Worm (Caenorhabditis elegans): Measurements from ENCODE around the gene unc-18.

unc-18 gene

DNA sequence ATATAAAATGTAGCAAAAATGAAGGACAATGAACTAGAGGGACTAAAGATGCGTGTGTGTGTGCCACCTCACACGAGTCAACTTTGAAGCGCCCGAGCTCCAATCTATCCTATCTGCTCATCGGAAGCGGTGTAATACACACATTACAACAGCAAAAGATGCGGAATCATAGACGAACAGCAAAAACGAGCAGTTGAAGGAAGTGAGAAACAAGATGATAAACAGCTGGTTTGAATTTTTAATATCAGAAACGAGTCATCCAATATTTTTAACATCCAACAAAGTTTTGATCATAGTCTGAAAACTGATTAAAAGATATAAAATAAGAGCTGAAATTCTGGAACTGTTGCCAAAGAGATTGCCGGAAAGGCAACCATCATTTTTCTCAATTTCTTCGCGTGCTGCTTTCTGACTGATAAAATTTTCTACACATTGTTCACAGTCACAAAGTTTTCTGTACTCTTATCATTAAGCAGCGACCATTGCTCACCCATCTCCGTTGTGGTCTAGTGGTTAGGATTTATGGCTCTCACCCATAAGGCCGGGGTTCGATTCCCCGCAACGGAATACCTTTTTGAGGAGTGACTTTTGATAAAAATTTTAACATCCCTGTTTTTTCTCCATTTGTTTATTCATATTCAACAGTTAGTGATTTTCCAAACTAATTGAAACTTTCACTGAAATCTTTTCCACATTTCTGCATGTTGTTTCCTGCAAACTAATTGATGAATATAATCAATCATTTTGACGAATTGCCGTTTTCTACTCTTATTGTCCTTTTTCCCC, 2.0 kb upstream of the unc-18 start, which contains the start of gene stn-2 (continued):
- TF ChIP-seq lir-1 (GFP tag; conservative IDR thresholded peaks at IDR 0.05) = peak; percentile 18; the same call in 1 of the 2 replicates
- TF ChIP-seq attf-6 (GFP tag; IDR thresholded peaks at IDR 0.05) = no peak
- TF ChIP-seq die-1 (tag; optimal IDR thresholded peaks at IDR 0.05) = peak; percentile 80
- TF ChIP-seq ceh-58 (GFP tag; IDR thresholded peaks at IDR 0.05) = no peak
- TF ChIP-seq sdz-38 (tag; optimal IDR thresholded peaks at IDR 0.05) = no peak
- no peak for TF ChIP-seq K11D2.4 (GFP tag; IDR thresholded peaks at IDR 0.05)
- TF ChIP-seq egl-44 (GFP tag; IDR thresholded peaks at IDR 0.05) = 0 out of 2 replicates have a peak, but pooled peaks have one; percentile 12
- TF ChIP-seq rcor-1 (GFP tag; IDR thresholded peaks at IDR 0.05) = no peak
- peak; percentile 42 for TF ChIP-seq mxl-1 (tag; optimal IDR thresholded peaks at IDR 0.05)
- no peak for TF ChIP-seq T26A5.8 (tag; optimal IDR thresholded peaks at IDR 0.05)
- TF ChIP-seq madf-6 (GFP tag; IDR thresholded peaks at IDR 0.05) = no peak
- peak; percentile 64 for TF ChIP-seq hmg-1.2 (GFP tag; IDR thresholded peaks at IDR 0.05)
- TF ChIP-seq ztf-22 (GFP tag; optimal IDR thresholded peaks at IDR 0.05) = no peak
- TF ChIP-seq snpc-1.1 (tag; optimal IDR thresholded peaks at IDR 0.05; ENCODE audit: insufficient read depth) = no peak
- TF ChIP-seq F33H1.4 (GFP tag; IDR thresholded peaks at IDR 0.05) = no peak
- no peak for TF ChIP-seq bed-2 (GFP tag; IDR thresholded peaks at IDR 0.05)
- TF ChIP-seq lin-26 (GFP tag; IDR thresholded peaks at IDR 0.05) = peak; percentile 79
- TF ChIP-seq lsy-27 (tag; optimal IDR thresholded peaks at IDR 0.05; ENCODE audit: borderline replicate concordance, insufficient read depth) = no peak
- no peak for TF ChIP-seq ztf-3 (GFP tag; optimal IDR thresholded peaks at IDR 0.05)
- peak in 1 of 2 experiments; percentile 5 for TF ChIP-seq let-607 (tag; optimal IDR thresholded peaks at IDR 0.05)
- TF ChIP-seq lin-54 (GFP tag; optimal IDR thresholded peaks at IDR 0.05) = no peak
- TF ChIP-seq nfyb-1 (GFP tag; IDR thresholded peaks at IDR 0.05) = peak; percentile 60; the same call in 1 of the 2 replicates
- no peak for TF ChIP-seq Y79H2A.3 (GFP tag; conservative IDR thresholded peaks at IDR 0.05)
- TF ChIP-seq rec-8 (tag; optimal IDR thresholded peaks at IDR 0.05) = peak; percentile 10 to 43
- TF ChIP-seq ztf-26 (tag; optimal IDR thresholded peaks at IDR 0.05) = peak; percentile 8
- no peak for TF ChIP-seq Y56A3A.18 (GFP tag; IDR thresholded peaks at IDR 0.05)
- no peak for TF ChIP-seq egl-18 (GFP tag; IDR thresholded peaks at IDR 0.05)
- no peak for TF ChIP-seq K12H6.12 (tag; optimal IDR thresholded peaks at IDR 0.05)
- TF ChIP-seq hlh-12 (tag; optimal IDR thresholded peaks at IDR 0.05) = peak; percentile 65
- no peak for TF ChIP-seq F37B4.10 (GFP tag; IDR thresholded peaks at IDR 0.05)
- TF ChIP-seq tlf-1 (GFP tag; optimal IDR thresholded peaks at IDR 0.05) = no peak
- TF ChIP-seq zim-3 (tag; optimal IDR thresholded peaks at IDR 0.05) = no peak
- no peak for TF ChIP-seq ama-1 (optimal IDR thresholded peaks at IDR 0.05)
- no peak for TF ChIP-seq ama-1 (GFP tag; optimal IDR thresholded peaks at IDR 0.05)
- TF ChIP-seq dox-1 (GFP tag; IDR thresholded peaks at IDR 0.05) = peak; percentile 61
- TF ChIP-seq lsl-1 (GFP tag; optimal IDR thresholded peaks at IDR 0.05) = no peak
- no peak for TF ChIP-seq F39B2.1 (GFP tag; IDR thresholded peaks at IDR 0.05)
- peak; percentile 16 for TF ChIP-seq mes-4 (tag; optimal IDR thresholded peaks at IDR 0.05)
- no peak for TF ChIP-seq bed-1 (GFP tag; IDR thresholded peaks at IDR 0.05)
- TF ChIP-seq repo-1 (tag; optimal IDR thresholded peaks at IDR 0.05) = no peak
- peak; percentile 60 for TF ChIP-seq ZK185.1 (tag; optimal IDR thresholded peaks at IDR 0.05; ENCODE audit: poor library complexity, severe bottlenecking)
- TF ChIP-seq athp-1 (tag; optimal IDR thresholded peaks at IDR 0.05) = no peak
- TF ChIP-seq F10E7.11 (tag; optimal IDR thresholded peaks at IDR 0.05) = no peak
- no peak for TF ChIP-seq aptf-3 (GFP tag; IDR thresholded peaks at IDR 0.05)
- no peak for TF ChIP-seq Y67H2A.10 (GFP tag; conservative IDR thresholded peaks at IDR 0.05)
- peak; percentile 91 for TF ChIP-seq him-1 (tag; optimal IDR thresholded peaks at IDR 0.05)
- TF ChIP-seq F49E8.2 (tag; optimal IDR thresholded peaks at IDR 0.05; ENCODE audit: insufficient read depth) = peak; percentile 6
